Worm (Caenorhabditis elegans) whole organism, young adult: ENCODE results near the gene smg-4.

Experiments used
- ZK185.1 ChIP-seq: sonication (generic microtip); optimal IDR thresholded peaks from 2 replicates; lab custom pipeline; 2016; ENCODE audit warnings: mild to moderate bottlenecking, missing genetic modification characterization, missing compliant biosample characterization; ENCODE audit not compliant: poor library complexity, severe bottlenecking
- ceh-27 ChIP-seq: fragments of 200-800 bp; sonication (Bioruptor generic); optimal IDR thresholded peaks from 2 replicates; lab custom pipeline; 2018; ENCODE audit warnings: mild to moderate bottlenecking, missing genetic modification characterization, moderate library complexity, missing compliant biosample characterization
- dpl-1 ChIP-seq: fragments of 150-350 bp; optimal IDR thresholded peaks from 2 replicates; lab custom pipeline; 2014; ENCODE audit warnings: missing biosample characterization, missing genetic modification reagents, missing genetic modification characterization
- egl-18 ChIP-seq: fragments of 200-800 bp; sonication (Bioruptor generic); IDR thresholded peaks from 2 replicates; pipeline ENCODE4 v1.3.6; 2022; ENCODE audit warnings: missing genetic modification reagents, missing genetic modification characterization, missing compliant biosample characterization
- hlh-26 ChIP-seq: fragments of 200-800 bp; sonication (Bioruptor generic); conservative IDR thresholded peaks from 2 replicates; pipeline ENCODE4 v1.3.6; 2022; ENCODE audit warnings: missing genetic modification reagents, missing genetic modification characterization, missing compliant biosample characterization
- lin-54 ChIP-seq: fragments of 200-800 bp; sonication (Bioruptor generic); optimal IDR thresholded peaks from 2 replicates; lab custom pipeline; 2018; ENCODE audit warnings: mild to moderate bottlenecking, missing genetic modification characterization, missing compliant biosample characterization
- madf-10 ChIP-seq: sonication (generic microtip); optimal IDR thresholded peaks from 2 replicates; lab custom pipeline; 2016; ENCODE audit warnings: mild to moderate bottlenecking, missing genetic modification characterization, missing compliant biosample characterization
- nhr-120 ChIP-seq: fragments of 200-800 bp; sonication (Bioruptor generic); IDR thresholded peaks from 2 replicates; pipeline ENCODE4 v1.3.6; 2022; ENCODE audit warnings: missing genetic modification characterization, missing compliant biosample characterization
- pha-4 ChIP-seq: fragments of 150-350 bp; sonication (generic microtip); optimal IDR thresholded peaks from 2 replicates; lab custom pipeline; 2014; ENCODE audit warnings: missing biosample characterization, missing genetic modification reagents, missing genetic modification characterization
- snpc-4 ChIP-seq, 5 experiments: fragments of 150-350 bp in 1 of 5; sonication (generic microtip) in 4 of 5; optimal IDR thresholded peaks; 2 replicates each; lab custom pipeline; 2014 to 2018; ENCODE audit warnings: missing genetic modification characterization in 5 of 5, missing biosample characterization in 3 of 5, antibody characterized with exemption in 2 of 5, mild to moderate bottlenecking in 2 of 5, missing compliant biosample characterization in 2 of 5, missing genotype in 2 of 5, moderate library complexity in 2 of 5, missing genetic modification reagents in 1 of 5

DNA sequence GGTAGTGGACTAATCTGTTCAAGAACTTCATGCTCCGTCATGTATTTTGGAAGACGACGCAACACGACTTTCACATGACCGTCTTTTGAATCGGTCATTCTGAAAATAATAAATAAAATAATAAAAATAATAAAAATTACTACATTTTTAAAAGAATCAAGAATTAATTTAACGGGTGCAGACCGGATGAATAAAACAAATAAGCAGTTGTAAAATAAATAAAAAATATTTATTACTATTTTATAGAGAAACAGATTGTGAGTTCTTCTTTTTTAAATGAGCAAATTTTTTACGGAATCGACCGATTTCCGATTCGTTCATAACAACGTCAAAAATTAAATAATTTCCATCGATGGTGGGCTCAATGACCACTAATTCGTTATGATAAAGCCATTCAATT lies at the start of gene smg-4:
- no peak for TF ChIP-seq madf-10 (tag; lab: Kevin White, UChicago)
- TF ChIP-seq pha-4 (tag; lab: Kevin White, UChicago) = no peak
- TF ChIP-seq hlh-26 (GFP tag; lab: Robert Waterston, UW) = no peak
- TF ChIP-seq dpl-1 (GFP tag; lab: Kevin White, UChicago) = no peak
- no peak for TF ChIP-seq snpc-4 (GFP tag; optimal IDR thresholded peaks at IDR 0.05; lab: Kevin White, UChicago)
- TF ChIP-seq snpc-4 (tag; optimal IDR thresholded peaks at IDR 0.05; lab: Kevin White, UChicago) = no peak
- TF ChIP-seq nhr-120 (GFP tag; lab: Robert Waterston, UW) = no peak
- TF ChIP-seq lin-54 (GFP tag; lab: Kevin White, UChicago) = no peak
- no peak for TF ChIP-seq ZK185.1 (tag; lab: Kevin White, UChicago)
- TF ChIP-seq egl-18 (GFP tag; lab: Robert Waterston, UW) = no peak
- no peak for TF ChIP-seq ceh-27
